Worm (Caenorhabditis elegans) whole organism, L1 larva: ENCODE measurements around the gene C53A5.13.

ENCODE experiments used
- C34B4.2 ChIP-seq: sonication (generic microtip); optimal IDR thresholded peaks from 2 replicates; lab custom pipeline; 2017; ENCODE audit warnings: mild to moderate bottlenecking, missing genetic modification characterization, missing compliant biosample characterization
- Y116A8C.19 ChIP-seq: sonication (generic microtip); optimal IDR thresholded peaks from 2 replicates; lab custom pipeline; 2016; ENCODE audit warnings: missing compliant biosample characterization, missing genetic modification characterization, borderline replicate concordance
- aha-1 ChIP-seq: fragments of 150-350 bp; optimal IDR thresholded peaks from 2 replicates; lab custom pipeline; 2014; ENCODE audit warnings: missing biosample characterization, missing genetic modification characterization
- alr-1 ChIP-seq: fragments of 200-800 bp; sonication (Bioruptor generic); optimal IDR thresholded peaks from 2 replicates; lab custom pipeline; 2018; ENCODE audit warnings: borderline replicate concordance, mild to moderate bottlenecking, missing genetic modification characterization, missing compliant biosample characterization
- ama-1 ChIP-seq: fragments of 150-350 bp; optimal IDR thresholded peaks from 2 replicates; lab custom pipeline; 2014
- blmp-1 ChIP-seq: fragments of 150-350 bp; optimal IDR thresholded peaks from 2 replicates; lab custom pipeline; 2014; ENCODE audit warnings: missing biosample characterization, missing genetic modification characterization
- ceh-63 ChIP-seq: fragments of 200-800 bp; sonication (Bioruptor generic); optimal IDR thresholded peaks from 2 replicates; lab custom pipeline; 2018; ENCODE audit warnings: mild to moderate bottlenecking, missing genetic modification characterization, missing compliant biosample characterization
- ceh-90 ChIP-seq: sonication (generic microtip); optimal IDR thresholded peaks from 2 replicates; lab custom pipeline; 2016; ENCODE audit warnings: missing genetic modification characterization, missing compliant biosample characterization
- dpl-1 ChIP-seq, 3 experiments: fragments of 150-350 bp in 2 of 3; sonication (generic microtip) in 1 of 3; optimal IDR thresholded peaks; 2 replicates each; lab custom pipeline; 2014 to 2017; ENCODE audit warnings: missing biosample characterization in 3 of 3, missing genetic modification characterization in 3 of 3, missing genetic modification reagents in 3 of 3
- dsc-1 ChIP-seq: sonication (generic microtip); optimal IDR thresholded peaks from 2 replicates; lab custom pipeline; 2016; ENCODE audit warnings: mild to moderate bottlenecking, missing genetic modification characterization, missing compliant biosample characterization
- efl-1 ChIP-seq, 4 experiments: fragments of 150-350 bp; optimal IDR thresholded peaks in 3 of 4; peaks in 1 of 4; 1 replicate in 1 of 4; 2 replicates in 3 of 4; lab custom pipeline; 2014; ENCODE audit warnings: missing biosample characterization in 2 of 4, missing genetic modification characterization in 2 of 4, missing genetic modification reagents in 2 of 4
- elt-2 ChIP-seq: sonication (generic microtip); optimal IDR thresholded peaks from 2 replicates; lab custom pipeline; 2016; ENCODE audit warnings: missing genetic modification characterization, mild to moderate bottlenecking, inconsistent platforms, missing compliant biosample characterization, missing genetic modification reagents
- elt-3 ChIP-seq, 6 experiments: fragments of 150-350 bp in 1 of 6; sonication (generic microtip); optimal IDR thresholded peaks; 2 replicates each; lab custom pipeline; 2017 to 2018; ENCODE audit warnings: missing biosample characterization in 6 of 6, missing genetic modification characterization in 6 of 6, inconsistent platforms in 1 of 6
- ets-5 ChIP-seq: fragments of 200-800 bp; sonication (Bioruptor generic); IDR thresholded peaks from 2 replicates; pipeline ENCODE4 v1.3.6; 2022; ENCODE audit warnings: missing genetic modification characterization, missing compliant biosample characterization
- fkh-8 ChIP-seq: sonication (generic microtip); optimal IDR thresholded peaks from 2 replicates; lab custom pipeline; 2016; ENCODE audit warnings: mild to moderate bottlenecking, missing genetic modification characterization, missing compliant biosample characterization
- grh-1 ChIP-seq: fragments of 200-800 bp; sonication (Bioruptor generic); IDR thresholded peaks from 2 replicates; pipeline ENCODE4 v1.3.6; 2022; ENCODE audit warnings: missing genetic modification reagents, missing genetic modification characterization, missing compliant biosample characterization
- hlh-17 ChIP-seq: fragments of 200-800 bp; sonication (Bioruptor generic); optimal IDR thresholded peaks from 2 replicates; lab custom pipeline; 2018; ENCODE audit warnings: missing genetic modification characterization, mild to moderate bottlenecking, missing compliant biosample characterization, moderate library complexity, borderline replicate concordance
- hlh-4 ChIP-seq: sonication (generic microtip); optimal IDR thresholded peaks from 2 replicates; lab custom pipeline; 2016; ENCODE audit warnings: mild to moderate bottlenecking, missing genetic modification characterization, missing compliant biosample characterization
- irx-1 ChIP-seq: sonication (generic microtip); optimal IDR thresholded peaks from 2 replicates; lab custom pipeline; 2016; ENCODE audit warnings: missing genetic modification characterization, missing compliant biosample characterization
- jun-1 ChIP-seq: fragments of 150-350 bp; optimal IDR thresholded peaks from 2 replicates; lab custom pipeline; 2014; ENCODE audit warnings: missing biosample characterization, missing genetic modification reagents, missing genetic modification characterization
- lin-13 ChIP-seq: fragments of 150-350 bp; optimal IDR thresholded peaks from 2 replicates; lab custom pipeline; 2014; ENCODE audit warnings: missing biosample characterization, missing genetic modification reagents, missing genetic modification characterization
- lin-14 ChIP-seq: fragments of 200-800 bp; sonication (Bioruptor generic); optimal IDR thresholded peaks from 2 replicates; lab custom pipeline; 2018; ENCODE audit warnings: mild to moderate bottlenecking, missing genetic modification characterization, moderate library complexity, missing compliant biosample characterization
- lin-15B ChIP-seq: fragments of 150-350 bp; sonication (generic microtip); optimal IDR thresholded peaks from 3 replicates; lab custom pipeline; 2014; ENCODE audit warnings: missing biosample characterization, missing genetic modification characterization
- lin-35 ChIP-seq, 2 experiments: fragments of 150-350 bp; optimal IDR thresholded peaks; 2 replicates each; lab custom pipeline; 2014; ENCODE audit warnings: missing biosample characterization in 2 of 2, missing genetic modification characterization in 2 of 2, missing genetic modification reagents in 2 of 2
- lin-39 ChIP-seq: fragments of 150-350 bp; optimal IDR thresholded peaks from 2 replicates; lab custom pipeline; 2014; ENCODE audit warnings: missing biosample characterization, missing genetic modification reagents, missing genetic modification characterization
- lir-3 ChIP-seq: sonication (generic microtip); optimal IDR thresholded peaks from 2 replicates; lab custom pipeline; 2016; ENCODE audit warnings: mild to moderate bottlenecking, missing genetic modification characterization, moderate library complexity, missing compliant biosample characterization; ENCODE audit not compliant: poor library complexity
- lsy-2 ChIP-seq, 2 experiments: fragments of 150-350 bp; optimal IDR thresholded peaks; 2 replicates each; lab custom pipeline; 2014; ENCODE audit warnings: missing biosample characterization in 2 of 2, missing genetic modification characterization in 2 of 2
- mdl-1 ChIP-seq, 2 experiments: fragments of 150-350 bp; optimal IDR thresholded peaks; 2 replicates each; lab custom pipeline; 2014 to 2017; ENCODE audit warnings: missing biosample characterization in 2 of 2, missing genetic modification characterization in 2 of 2, inconsistent platforms in 1 of 2
- nhr-12 ChIP-seq: sonication (generic microtip); optimal IDR thresholded peaks from 2 replicates; lab custom pipeline; 2017; ENCODE audit warnings: missing biosample characterization, missing genetic modification characterization
- nhr-237 ChIP-seq: fragments of 150-350 bp; optimal IDR thresholded peaks from 2 replicates; lab custom pipeline; 2014; ENCODE audit warnings: missing biosample characterization, missing genetic modification characterization
- nhr-28 ChIP-seq: fragments of 150-350 bp; optimal IDR thresholded peaks from 2 replicates; lab custom pipeline; 2014; ENCODE audit warnings: missing biosample characterization, missing genetic modification characterization
- nhr-47 ChIP-seq: sonication (generic microtip); optimal IDR thresholded peaks from 2 replicates; lab custom pipeline; 2016; ENCODE audit warnings: mild to moderate bottlenecking, missing genetic modification characterization, moderate library complexity, missing compliant biosample characterization
- nhr-71 ChIP-seq: sonication (generic microtip); optimal IDR thresholded peaks from 2 replicates; lab custom pipeline; 2016; ENCODE audit warnings: mild to moderate bottlenecking, missing genetic modification characterization, moderate library complexity, missing compliant biosample characterization
- nhr-85 ChIP-seq: sonication (generic microtip); peaks from one replicate; lab custom pipeline; 2016; ENCODE audit warnings: missing genetic modification characterization, inconsistent platforms, missing compliant biosample characterization
- nhr-90 ChIP-seq: sonication (generic microtip); optimal IDR thresholded peaks from 2 replicates; lab custom pipeline; 2016; ENCODE audit warnings: mild to moderate bottlenecking, missing genetic modification characterization, missing compliant biosample characterization; ENCODE audit not compliant: poor library complexity
- rnt-1 ChIP-seq: sonication (generic microtip); optimal IDR thresholded peaks from 2 replicates; lab custom pipeline; 2016; ENCODE audit warnings: mild to moderate bottlenecking, missing genetic modification characterization, moderate library complexity, missing compliant biosample characterization
- skn-1 ChIP-seq: fragments of 150-350 bp; optimal IDR thresholded peaks from 2 replicates; lab custom pipeline; 2014; ENCODE audit warnings: missing biosample characterization, missing genetic modification characterization
- snu-23 ChIP-seq: sonication (generic microtip); optimal IDR thresholded peaks from 2 replicates; lab custom pipeline; 2016; ENCODE audit warnings: missing genetic modification characterization, missing compliant biosample characterization
- sptf-1 ChIP-seq: fragments of 150-350 bp; optimal IDR thresholded peaks from 2 replicates; lab custom pipeline; 2014; ENCODE audit warnings: missing biosample characterization, missing genetic modification characterization
- swsn-7 ChIP-seq: sonication (generic microtip); optimal IDR thresholded peaks from 2 replicates; lab custom pipeline; 2016; ENCODE audit warnings: missing genetic modification characterization, missing compliant biosample characterization
- tlp-1 ChIP-seq: fragments of 150-350 bp; optimal IDR thresholded peaks from 2 replicates; lab custom pipeline; 2014; ENCODE audit warnings: missing biosample characterization, missing genetic modification characterization
- unc-130 ChIP-seq: fragments of 150-350 bp; optimal IDR thresholded peaks from 2 replicates; lab custom pipeline; 2017; ENCODE audit warnings: missing biosample characterization, missing genetic modification characterization, inconsistent platforms
- unc-30 ChIP-seq: sonication (generic microtip); optimal IDR thresholded peaks from 2 replicates; lab custom pipeline; 2017; ENCODE audit warnings: missing biosample characterization, missing genetic modification characterization
- unc-86 ChIP-seq: sonication (generic microtip); optimal IDR thresholded peaks from 2 replicates; lab custom pipeline; 2016; ENCODE audit warnings: missing genetic modification characterization, missing compliant biosample characterization
- unc-98 ChIP-seq: fragments of 200-800 bp; sonication (Bioruptor generic); IDR thresholded peaks from 2 replicates; pipeline ENCODE4 v1.3.6; 2022; ENCODE audit warnings: missing genetic modification characterization, missing compliant biosample characterization
- xbp-1 ChIP-seq: sonication (generic microtip); optimal IDR thresholded peaks from 2 replicates; lab custom pipeline; 2016; ENCODE audit warnings: missing genetic modification characterization, missing compliant biosample characterization
- zip-4 ChIP-seq: fragments of 200-800 bp; sonication (Bioruptor generic); optimal IDR thresholded peaks from 2 replicates; lab custom pipeline; 2018; ENCODE audit warnings: mild to moderate bottlenecking, missing genetic modification characterization, moderate library complexity, missing compliant biosample characterization
- ztf-4 ChIP-seq: fragments of 150-350 bp; optimal IDR thresholded peaks from 2 replicates; lab custom pipeline; 2014; ENCODE audit warnings: missing biosample characterization, missing genetic modification characterization

C53A5.13 gene

DNA sequence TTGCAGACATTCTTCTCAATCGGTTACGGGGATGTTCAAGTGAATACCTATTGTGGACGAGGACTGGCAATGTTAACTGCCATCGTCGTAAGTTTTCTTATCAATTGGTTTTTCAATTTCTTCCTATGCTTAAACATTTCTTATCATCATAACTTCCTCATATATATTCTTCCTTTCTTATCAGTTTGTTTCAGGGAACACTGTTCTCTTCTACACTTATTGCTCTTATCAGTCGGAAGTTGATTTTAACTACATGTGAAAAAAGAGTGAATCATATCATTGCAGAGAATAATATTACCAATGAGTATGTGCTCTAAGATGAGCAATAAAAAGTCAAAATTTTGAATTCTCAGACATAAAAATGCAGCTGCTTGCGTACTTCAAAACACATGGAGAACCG is 4.5 kb upstream of the C53A5.13 start (continued):
- TF ChIP-seq elt-2: peak; percentile 64
- TF ChIP-seq ztf-4: no peak
- no peak for TF ChIP-seq lin-15B
- TF ChIP-seq dpl-1 (GFP tag; optimal IDR thresholded peaks at IDR 0.05; lab: Kevin White, UChicago): no peak
- TF ChIP-seq efl-1 (optimal IDR thresholded peaks at IDR 0.05; lab: Kevin White, UChicago): no peak
- peak in 1 of 2 experiments; percentile 85 for TF ChIP-seq efl-1 (GFP tag; optimal IDR thresholded peaks at IDR 0.05 in 1 of 2; lab: Kevin White, UChicago)

- TF ChIP-seq xbp-1 (tag; lab: Kevin White, UChicago) (no peak), efl-1 (optimal IDR thresholded peaks at IDR 0.05; lab: Kevin White, UChicago) (peak; percentile 27 to 34), efl-1 (GFP tag; optimal IDR thresholded peaks at IDR 0.05 in 1 of 2; lab: Kevin White, UChicago) (no peak), jun-1 (tag; lab: Kevin White, UChicago) (no peak), blmp-1 (tag; lab: Kevin White, UChicago) (peak; percentile 52), lin-13 (GFP tag; lab: Kevin White, UChicago) (no peak), dsc-1 (tag; lab: Kevin White, UChicago) (no peak), nhr-71 (tag; lab: Kevin White, UChicago) (peak; percentile 42), lin-14 (peak; percentile 59), unc-130 (tag; lab: Kevin White, UChicago) (no peak), ztf-4 (no peak), skn-1 (tag; lab: Kevin White, UChicago) (no peak), dpl-1 (GFP tag; optimal IDR thresholded peaks at IDR 0.05; lab: Kevin White, UChicago) (peak in 1 of 3 experiments; percentile 49), nhr-28 (tag; lab: Kevin White, UChicago) (no peak), lsy-2 (tag; optimal IDR thresholded peaks at IDR 0.05; lab: Kevin White, UChicago) (peak in 1 of 2 experiments; percentile 56), tlp-1 (tag; lab: Kevin White, UChicago) (no peak), hlh-4 (tag; lab: Kevin White, UChicago) (no peak), snu-23 (GFP tag; lab: Kevin White, UChicago) (peak; percentile 2), mdl-1 (tag; optimal IDR thresholded peaks at IDR 0.05; lab: Kevin White, UChicago) (no peak), nhr-12 (tag; lab: Kevin White, UChicago) (no peak), lin-35 (GFP tag; optimal IDR thresholded peaks at IDR 0.05; lab: Kevin White, UChicago) (peak in 1 of 2 experiments; percentile 2), swsn-7 (tag; lab: Kevin White, UChicago) (no peak), unc-98 (GFP tag; lab: Robert Waterston, UW) (no peak), hlh-17 (no peak), unc-30 (tag; lab: Kevin White, UChicago) (no peak), aha-1 (tag; lab: Kevin White, UChicago) (no peak), rnt-1 (no peak), zip-4 (GFP tag; lab: Kevin White, UChicago) (no peak), C34B4.2 (tag; lab: Kevin White, UChicago) (no peak), alr-1 (tag; lab: Kevin White, UChicago) (no peak), elt-2 (no peak), grh-1 (GFP tag; lab: Robert Waterston, UW) (no peak), nhr-85 (tag; lab: Kevin White, UChicago) (no peak), lin-15B (peak; percentile 14), ceh-63 (GFP tag; lab: Kevin White, UChicago) (no peak), Y116A8C.19 (no peak), nhr-47 (peak; percentile 21), fkh-8 (tag; lab: Kevin White, UChicago) (peak; percentile 15)
These were observed 819 bp upstream of the C53A5.13 start, which contains the start of gene rike-1 for ce11 chrV:14545816-14546283. Gene rike-1 (minus strand): TSS chrV:14545866.

ce11 chrV:14548510-14548909 is 1.8 kb downstream of the C53A5.13 start:
- TF ChIP-seq nhr-28 (tag; lab: Kevin White, UChicago) (no peak), blmp-1 (tag; lab: Kevin White, UChicago) (peak; percentile 71), lir-3 (no peak), ama-1 (lab: Kevin White, UChicago) (no peak), mdl-1 (tag; optimal IDR thresholded peaks at IDR 0.05; lab: Kevin White, UChicago) (no peak), nhr-237 (no peak), ceh-90 (tag; lab: Kevin White, UChicago) (no peak), efl-1 (optimal IDR thresholded peaks at IDR 0.05; lab: Kevin White, UChicago) (no peak), efl-1 (GFP tag; optimal IDR thresholded peaks at IDR 0.05 in 1 of 2; lab: Kevin White, UChicago) (peak in 1 of 2 experiments; percentile 10), unc-86 (no peak), elt-3 (tag; optimal IDR thresholded peaks at IDR 0.05; lab: Kevin White, UChicago) (no peak), irx-1 (no peak), skn-1 (tag; lab: Kevin White, UChicago) (no peak), alr-1 (tag; lab: Kevin White, UChicago) (no peak), jun-1 (tag; lab: Kevin White, UChicago) (no peak), nhr-12 (tag; lab: Kevin White, UChicago) (no peak), ets-5 (GFP tag; lab: Robert Waterston, UW) (no peak), nhr-90 (tag; lab: Kevin White, UChicago) (no peak), lin-39 (tag; lab: Kevin White, UChicago) (no peak), sptf-1 (no peak)
